Fruit fly (Drosophila melanogaster) whole organism, wandering third instar larva: ENCODE data around the gene lab.

Source experiments
- Hnf4 ChIP-seq: fragments of 200-800 bp; sonication (Bioruptor generic); optimal IDR thresholded peaks from 2 replicates; lab custom pipeline; 2016; ENCODE audit warnings: missing biosample characterization, mild to moderate bottlenecking, missing genetic modification characterization
- Mio ChIP-seq: sonication (Bioruptor generic); optimal IDR thresholded peaks from 2 replicates; lab custom pipeline; 2016; ENCODE audit warnings: missing biosample characterization, missing genetic modification characterization
- N ChIP-seq: fragments of >200 bp; optimal IDR thresholded peaks from 2 replicates; lab custom pipeline; 2018; ENCODE audit warnings: missing biosample characterization, missing external identifiers, missing genetic modification characterization
- dmrt93B ChIP-seq: fragments of 200-800 bp; sonication (Bioruptor generic); optimal IDR thresholded peaks from 2 replicates; lab custom pipeline; 2018; ENCODE audit warnings: missing biosample characterization, mild to moderate bottlenecking, missing genetic modification characterization
- ey ChIP-seq: fragments of 200-800 bp; sonication (Bioruptor generic); optimal IDR thresholded peaks from 2 replicates; lab custom pipeline; 2016; ENCODE audit warnings: missing biosample characterization, missing genetic modification characterization
- jim ChIP-seq: fragments of 175-275, 200-325 bp; sonication (Bioruptor generic); optimal IDR thresholded peaks from 2 replicates; lab custom pipeline; 2016; ENCODE audit warnings: missing biosample characterization, mild to moderate bottlenecking, missing genetic modification characterization
- pan ChIP-seq: fragments of >200 bp; optimal IDR thresholded peaks from 2 replicates; lab custom pipeline; 2017
- psq ChIP-seq: fragments of 200-800 bp; sonication (Bioruptor generic); optimal IDR thresholded peaks from 3 replicates; lab custom pipeline; 2017; ENCODE audit warnings: missing biosample characterization, mild to moderate bottlenecking, missing genetic modification characterization, moderate library complexity

- no peak for TF ChIP-seq dmrt93B (GFP tag; lab: Kevin White, UChicago)
- no peak for TF ChIP-seq N (GFP tag; lab: Kevin White, UChicago)
- no peak for TF ChIP-seq ey
- TF ChIP-seq pan (lab: Kevin White, UChicago) = no peak
- TF ChIP-seq jim = no peak
- TF ChIP-seq Hnf4 (GFP tag; lab: Kevin White, UChicago) = no peak
- no peak for TF ChIP-seq psq (GFP tag; lab: Kevin White, UChicago)
- no peak for TF ChIP-seq Mio
Observed at dm6 chr3R:6683135-6683534, 4.7 kb upstream of the lab start.
